Fruit fly (Drosophila melanogaster) Kc167 (cell line): ENCODE results near the gene Osi13.

Source experiments
- Myc ChIP-seq: fragments of >200 bp; optimal IDR thresholded peaks from 2 replicates; lab custom pipeline; 2017; ENCODE audit warnings: missing external identifiers
- Sin3A ChIP-seq: fragments of >200 bp; optimal IDR thresholded peaks from 2 replicates; lab custom pipeline; 2018; ENCODE audit warnings: missing external identifiers
- h ChIP-seq: fragments of >200 bp; optimal IDR thresholded peaks from 3 replicates; lab custom pipeline; 2018; ENCODE audit warnings: missing external identifiers
- insv ChIP-seq: fragments of >200 bp; optimal IDR thresholded peaks from 3 replicates; lab custom pipeline; 2018; ENCODE audit warnings: missing external identifiers
- psq ChIP-seq: fragments of >200 bp; optimal IDR thresholded peaks from 2 replicates; lab custom pipeline; 2017; ENCODE audit warnings: missing external identifiers
- ttk ChIP-seq: sonication (Bioruptor generic); optimal IDR thresholded peaks from 2 replicates; lab custom pipeline; 2017; ENCODE audit warnings: missing external identifiers

DNA sequence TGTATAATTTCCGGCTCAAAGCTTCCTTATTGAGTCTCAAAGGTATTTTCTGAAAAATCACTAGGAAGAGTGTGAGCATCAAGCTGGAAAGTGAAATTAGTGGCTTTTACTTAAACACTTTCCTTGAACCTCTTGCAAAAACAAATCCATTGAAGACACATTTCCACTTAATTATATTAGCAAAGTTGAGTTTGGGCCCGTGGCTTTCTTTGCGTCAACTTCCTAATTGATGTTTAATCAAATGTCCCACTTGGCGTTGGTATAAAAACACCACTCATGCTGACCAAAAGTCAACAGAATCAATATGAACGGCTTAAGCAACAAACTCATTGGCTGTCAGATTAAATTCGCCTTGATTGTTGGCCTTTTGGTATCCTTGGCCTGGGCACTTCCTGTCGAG lies 12.2 kb downstream of the Osi13 start, which contains the start of gene CG46396:
- TF ChIP-seq h (lab: Kevin White, UChicago) (no peak), insv (lab: Kevin White, UChicago) (no peak), Sin3A (no peak), psq (lab: Kevin White, UChicago) (no peak), Myc (lab: Kevin White, UChicago) (no peak), ttk (lab: Kevin White, UChicago) (no peak)
